Fruit fly (Drosophila melanogaster) whole organism, embryonic: ENCODE results near the gene CG12123.

Experiments used
- Abd-B ChIP-seq: fragments of 200-800 bp; sonication (Bioruptor generic); optimal IDR thresholded peaks from 2 replicates; lab custom pipeline; 2018; ENCODE audit warnings: missing biosample characterization, mild to moderate bottlenecking, missing genetic modification characterization, moderate library complexity
- Asciz ChIP-seq: fragments of 200-800 bp; sonication (Bioruptor generic); optimal IDR thresholded peaks from 2 replicates; lab custom pipeline; 2017; ENCODE audit warnings: missing biosample characterization, mild to moderate bottlenecking, missing genetic modification characterization, missing genetic modification reagents
- Atf3 ChIP-seq: fragments of 200-800 bp; sonication (Bioruptor generic); optimal IDR thresholded peaks from 3 replicates; lab custom pipeline; 2016; ENCODE audit warnings: missing biosample characterization, missing genetic modification characterization
- B-H2 ChIP-seq: fragments of 200-800 bp; sonication (Bioruptor generic); optimal IDR thresholded peaks from 2 replicates; lab custom pipeline; 2018; ENCODE audit warnings: missing biosample characterization, mild to moderate bottlenecking, missing genetic modification characterization
- Bdp1 ChIP-seq: fragments of 200-800 bp; sonication (Bioruptor generic); optimal IDR thresholded peaks from 3 replicates; lab custom pipeline; 2016; ENCODE audit warnings: missing biosample characterization, missing genetic modification characterization
- C15 ChIP-seq: fragments of 200-800 bp; sonication (Bioruptor generic); IDR thresholded peaks from 3 replicates; pipeline ENCODE4 v1.3.6; 2022; ENCODE audit warnings: missing biosample characterization, missing genetic modification characterization
- CG10147 ChIP-seq: fragments of 200-800 bp; sonication (Bioruptor generic); optimal IDR thresholded peaks from 2 replicates; lab custom pipeline; 2019; ENCODE audit warnings: missing biosample characterization, mild to moderate bottlenecking, missing genetic modification characterization, moderate library complexity
- CG10274 ChIP-seq: fragments of 200-800 bp; sonication (Bioruptor generic); optimal IDR thresholded peaks from 3 replicates; lab custom pipeline; 2017; ENCODE audit warnings: missing biosample characterization, mild to moderate bottlenecking, missing genetic modification characterization
- CG10431 ChIP-seq: fragments of 200-800 bp; sonication (Bioruptor generic); optimal IDR thresholded peaks from 3 replicates; lab custom pipeline; 2018; ENCODE audit warnings: missing biosample characterization, mild to moderate bottlenecking, missing genetic modification characterization
- CG12071 ChIP-seq: fragments of 200-800 bp; sonication (Bioruptor generic); optimal IDR thresholded peaks from 3 replicates; lab custom pipeline; 2018; ENCODE audit warnings: missing biosample characterization, mild to moderate bottlenecking, missing genetic modification characterization
- CG12104 ChIP-seq: fragments of 200-800 bp; sonication (Bioruptor generic); optimal IDR thresholded peaks from 3 replicates; lab custom pipeline; 2016; ENCODE audit warnings: missing biosample characterization, missing genetic modification characterization
- CG12391 ChIP-seq: fragments of 200-800 bp; sonication (Bioruptor generic); optimal IDR thresholded peaks from 3 replicates; lab custom pipeline; 2018; ENCODE audit warnings: missing biosample characterization, mild to moderate bottlenecking, missing genetic modification characterization, moderate library complexity
- CG17186 ChIP-seq: fragments of 200-800 bp; sonication (Bioruptor generic); optimal IDR thresholded peaks from 3 replicates; lab custom pipeline; 2017; ENCODE audit warnings: missing biosample characterization, missing genetic modification reagents, missing genetic modification characterization
- CG17359 ChIP-seq: fragments of 200-800 bp; sonication (Bioruptor generic); optimal IDR thresholded peaks from 3 replicates; lab custom pipeline; 2018; ENCODE audit warnings: missing biosample characterization, mild to moderate bottlenecking, missing genetic modification characterization, moderate library complexity
- CG17829 ChIP-seq: fragments of 200-800 bp; optimal IDR thresholded peaks from 2 replicates; lab custom pipeline; 2019; ENCODE audit warnings: missing biosample characterization, mild to moderate bottlenecking, missing genetic modification characterization, moderate library complexity
- CG18011 ChIP-seq: fragments of 200-800 bp; sonication (Bioruptor generic); optimal IDR thresholded peaks from 2 replicates; lab custom pipeline; 2017; ENCODE audit warnings: missing biosample characterization, missing genetic modification characterization, mild to moderate bottlenecking, moderate library complexity, missing genotype
- CG18619 ChIP-seq: fragments of 200-800 bp; sonication (Bioruptor generic); optimal IDR thresholded peaks from 3 replicates; lab custom pipeline; 2017; ENCODE audit warnings: missing biosample characterization, mild to moderate bottlenecking, missing genetic modification characterization
- CG2116 ChIP-seq: fragments of 200-800 bp; sonication (Bioruptor generic); optimal IDR thresholded peaks from 3 replicates; lab custom pipeline; 2018; ENCODE audit warnings: missing biosample characterization, mild to moderate bottlenecking, missing genetic modification characterization
- CG34422 ChIP-seq: fragments of 200-800 bp; sonication (Bioruptor generic); IDR thresholded peaks from 3 replicates; pipeline ENCODE4 v1.3.6; 2022; ENCODE audit warnings: missing biosample characterization, missing genetic modification characterization
- CG4820 ChIP-seq: fragments of 200-800 bp; sonication (Bioruptor generic); optimal IDR thresholded peaks from 3 replicates; lab custom pipeline; 2016; ENCODE audit warnings: missing biosample characterization, missing genetic modification characterization
- CG7928 ChIP-seq: fragments of 200-800 bp; sonication (Bioruptor generic); optimal IDR thresholded peaks from 2 replicates; lab custom pipeline; 2017; ENCODE audit warnings: missing biosample characterization, mild to moderate bottlenecking, missing genetic modification characterization
- CG8388 ChIP-seq: fragments of 200-800 bp; sonication (Bioruptor generic); optimal IDR thresholded peaks from 2 replicates; lab custom pipeline; 2019; ENCODE audit warnings: missing biosample characterization, mild to moderate bottlenecking, missing genetic modification characterization, moderate library complexity
- CG9876 ChIP-seq: fragments of 200-800 bp; sonication (Bioruptor generic); optimal IDR thresholded peaks from 2 replicates; lab custom pipeline; 2016; ENCODE audit warnings: missing biosample characterization, missing genetic modification characterization
- Chrac-16 ChIP-seq: fragments of 200-800 bp; sonication (Bioruptor generic); optimal IDR thresholded peaks from 3 replicates; lab custom pipeline; 2016; ENCODE audit warnings: missing biosample characterization, missing genetic modification characterization
- Dad ChIP-seq: fragments of 200-800 bp; sonication (Bioruptor generic); optimal IDR thresholded peaks from 3 replicates; lab custom pipeline; 2016; ENCODE audit warnings: missing biosample characterization, missing genetic modification characterization
- Dek ChIP-seq: fragments of 200-800 bp; sonication (Bioruptor generic); optimal IDR thresholded peaks from 3 replicates; lab custom pipeline; 2019; ENCODE audit warnings: missing biosample characterization, mild to moderate bottlenecking, missing genetic modification characterization, moderate library complexity
- Eip74EF ChIP-seq, 2 experiments: fragments of 200-800 bp in 1 of 2; fragments of >200 bp in 1 of 2; sonication (Bioruptor generic) in 1 of 2; optimal IDR thresholded peaks; 2 replicates each; lab custom pipeline; 2017 to 2019; ENCODE audit warnings: missing biosample characterization in 2 of 2, missing genetic modification characterization in 2 of 2, mild to moderate bottlenecking in 1 of 2, moderate library complexity in 1 of 2
- Ets65A ChIP-seq: fragments of 200-800 bp; sonication (Bioruptor generic); peaks from one replicate; lab custom pipeline; 2016; ENCODE audit warnings: missing biosample characterization, missing genetic modification characterization
- Myb ChIP-seq: fragments of 200-800 bp; sonication (Bioruptor generic); optimal IDR thresholded peaks from 2 replicates; lab custom pipeline; 2016; ENCODE audit warnings: missing biosample characterization, missing genetic modification characterization
- Usf ChIP-seq: fragments of 200-800 bp; sonication (Bioruptor generic); optimal IDR thresholded peaks from 2 replicates; lab custom pipeline; 2017; ENCODE audit warnings: missing genotype, missing biosample characterization, missing genetic modification characterization
- aop ChIP-seq: fragments of 200-800 bp; sonication (Bioruptor generic); IDR thresholded peaks from 2 replicates; pipeline ENCODE4 v1.3.6; 2022; ENCODE audit warnings: missing biosample characterization, missing genetic modification characterization
- br ChIP-seq: fragments of >200 bp; optimal IDR thresholded peaks from 2 replicates; lab custom pipeline; 2017
- cato ChIP-seq: fragments of 200-800 bp; sonication (Bioruptor generic); optimal IDR thresholded peaks from 2 replicates; lab custom pipeline; 2016; ENCODE audit warnings: missing biosample characterization, missing genetic modification characterization, borderline replicate concordance
- dmrt11E ChIP-seq: fragments of 200-800 bp; sonication (Bioruptor generic); optimal IDR thresholded peaks from 3 replicates; lab custom pipeline; 2018; ENCODE audit warnings: missing biosample characterization, mild to moderate bottlenecking, missing genetic modification characterization, moderate library complexity
- fu2 ChIP-seq: fragments of 200-800 bp; sonication (Bioruptor generic); optimal IDR thresholded peaks from 2 replicates; lab custom pipeline; 2016; ENCODE audit warnings: missing biosample characterization, missing genetic modification characterization
- gce ChIP-seq: fragments of 200-800 bp; sonication (Bioruptor generic); IDR thresholded peaks from 3 replicates; pipeline ENCODE4 v1.3.6; 2022; ENCODE audit warnings: missing biosample characterization, missing genetic modification characterization
- klu ChIP-seq: fragments of 200-800 bp; sonication (Bioruptor generic); IDR thresholded peaks from 2 replicates; pipeline ENCODE4 v1.3.6; 2022; ENCODE audit warnings: missing biosample characterization, missing genetic modification characterization
- lilli ChIP-seq: fragments of 200-800 bp; sonication (Bioruptor generic); optimal IDR thresholded peaks from 3 replicates; lab custom pipeline; 2016; ENCODE audit warnings: missing biosample characterization, missing genetic modification characterization
- mld ChIP-seq: fragments of 200-800 bp; sonication (Bioruptor generic); IDR thresholded peaks from 3 replicates; pipeline ENCODE4 v1.3.6; 2022; ENCODE audit warnings: missing biosample characterization, missing genetic modification characterization; ENCODE audit not compliant: partially characterized antibody
- pan ChIP-seq, 4 experiments: fragments of >200 bp in 3 of 4; fragments of 200-800 bp in 1 of 4; sonication (Bioruptor generic) in 1 of 4; optimal IDR thresholded peaks in 3 of 4; IDR thresholded peaks in 1 of 4; 2 replicates each; pipeline versions ENCODE4 v1.3.6 to Lab custom; 2017 to 2022; ENCODE audit warnings: missing biosample characterization in 2 of 4, missing genetic modification characterization in 2 of 4, mixed read lengths in 1 of 4
- peb ChIP-seq: fragments of 200-800 bp; sonication (Bioruptor generic); IDR thresholded peaks from 2 replicates; pipeline ENCODE4 v1.3.6; 2022; ENCODE audit warnings: missing biosample characterization, missing genetic modification characterization
- pnt ChIP-seq: fragments of 200-800 bp; sonication (Bioruptor generic); optimal IDR thresholded peaks from 3 replicates; lab custom pipeline; 2016; ENCODE audit warnings: missing biosample characterization, missing genetic modification characterization
- row ChIP-seq: fragments of 200-800 bp; sonication (Bioruptor generic); IDR thresholded peaks from 3 replicates; pipeline ENCODE4 v1.3.6; 2022; ENCODE audit warnings: missing biosample characterization, missing genetic modification characterization
- schlank ChIP-seq: fragments of 200-800 bp; sonication (Bioruptor generic); optimal IDR thresholded peaks from 2 replicates; lab custom pipeline; 2018; ENCODE audit warnings: missing biosample characterization, mild to moderate bottlenecking, missing genetic modification characterization
- sd ChIP-seq: fragments of 200-800 bp; sonication (Bioruptor generic); optimal IDR thresholded peaks from 3 replicates; lab custom pipeline; 2018; ENCODE audit warnings: missing biosample characterization, mild to moderate bottlenecking, missing genetic modification characterization, moderate library complexity
- sob ChIP-seq: fragments of 200-800 bp; sonication (Bioruptor generic); IDR thresholded peaks from 2 replicates; pipeline ENCODE4 v1.3.6; 2022; ENCODE audit warnings: missing biosample characterization, missing genetic modification characterization
- ssp ChIP-seq: fragments of 200-800 bp; sonication (Bioruptor generic); IDR thresholded peaks from 2 replicates; pipeline ENCODE4 v1.3.6; 2022; ENCODE audit warnings: missing biosample characterization, missing genetic modification characterization
- zf30C ChIP-seq: fragments of 200-800 bp; sonication (Bioruptor generic); optimal IDR thresholded peaks from 3 replicates; lab custom pipeline; 2018; ENCODE audit warnings: missing biosample characterization, mild to moderate bottlenecking, missing genetic modification characterization
- zfh2 ChIP-seq: fragments of 200-800 bp; sonication (Bioruptor generic); optimal IDR thresholded peaks from 2 replicates; lab custom pipeline; 2016; ENCODE audit warnings: missing biosample characterization, missing genetic modification characterization

Gene CG12123

dm6 chrX:8455019-8455555 lies 12.9 kb upstream of the CG12123 start, which contains the start of gene org-1 (continued):
- TF ChIP-seq Bdp1 (GFP tag; lab: Kevin White, UChicago): peak; percentile 46
- peak; percentile 60 for TF ChIP-seq Myb (GFP tag; lab: Kevin White, UChicago)
- TF ChIP-seq Eip74EF (GFP tag; optimal IDR thresholded peaks at IDR 0.05; lab: Kevin White, UChicago): peak in 1 of 2 experiments; percentile 88
- TF ChIP-seq pan (optimal IDR thresholded peaks at IDR 0.05; lab: Kevin White, UChicago): no peak
- TF ChIP-seq pan (GFP tag; optimal IDR thresholded peaks at IDR 0.05 in 1 of 2, IDR thresholded peaks at IDR 0.05 in 1 of 2): peak in 1 of 2 experiments; percentile 97
- TF ChIP-seq C15: peak; percentile 95
- TF ChIP-seq CG18011 (GFP tag; lab: Kevin White, UChicago): peak; percentile 66
- peak; percentile 97 for TF ChIP-seq gce (GFP tag; lab: Robert Waterston, UW)
- TF ChIP-seq lilli (GFP tag; lab: Kevin White, UChicago): peak; percentile 88
- peak; percentile 98 for TF ChIP-seq dmrt11E (tag; lab: Kevin White, UChicago)
- peak; percentile 93 for TF ChIP-seq ssp
- peak; percentile 70 for TF ChIP-seq schlank (tag; lab: Kevin White, UChicago)
- TF ChIP-seq Usf (GFP tag; lab: Kevin White, UChicago): peak; percentile 91
- TF ChIP-seq sob (GFP tag; lab: Robert Waterston, UW): peak; percentile 96
- peak; percentile 88 for TF ChIP-seq CG10431 (GFP tag; lab: Kevin White, UChicago)
- TF ChIP-seq CG7928 (GFP tag; lab: Kevin White, UChicago): peak; percentile 38
- TF ChIP-seq CG18619 (GFP tag; lab: Kevin White, UChicago): peak; percentile 88
- peak; percentile 90 for TF ChIP-seq CG12071 (GFP tag; lab: Kevin White, UChicago)
- peak; percentile 94 for TF ChIP-seq CG12391 (tag; lab: Kevin White, UChicago)
- TF ChIP-seq aop (GFP tag; lab: Robert Waterston, UW): peak; percentile 93
- TF ChIP-seq zf30C (GFP tag; lab: Kevin White, UChicago): no peak
- peak; percentile 20 for TF ChIP-seq CG9876
- TF ChIP-seq Chrac-16: peak; percentile 96
- peak; percentile 72 for TF ChIP-seq sd (tag; lab: Kevin White, UChicago)
- peak; percentile 78 for TF ChIP-seq Dad (GFP tag; lab: Kevin White, UChicago)
- TF ChIP-seq br (lab: Kevin White, UChicago): no peak
- no peak for TF ChIP-seq mld (GFP tag; lab: Robert Waterston, UW)
- TF ChIP-seq zfh2 (GFP tag; lab: Kevin White, UChicago): peak; percentile 37
- TF ChIP-seq row (GFP tag; lab: Robert Waterston, UW): peak; percentile 99
- TF ChIP-seq Atf3 (GFP tag; lab: Kevin White, UChicago): peak; percentile 86
- TF ChIP-seq cato (GFP tag; lab: Kevin White, UChicago): peak; percentile 84
- TF ChIP-seq CG10274 (GFP tag; lab: Kevin White, UChicago): peak; percentile 99
- peak; percentile 99 for TF ChIP-seq CG34422 (GFP tag; lab: Robert Waterston, UW)
- TF ChIP-seq klu: peak; percentile 94
- peak; percentile 96 for TF ChIP-seq CG4820 (GFP tag; lab: Kevin White, UChicago)
- peak; percentile 84 for TF ChIP-seq B-H2 (GFP tag; lab: Kevin White, UChicago)
- TF ChIP-seq CG17359 (tag; lab: Kevin White, UChicago): peak; percentile 96
- peak; percentile 94 for TF ChIP-seq Abd-B (GFP tag; lab: Kevin White, UChicago)
- peak; percentile 95 for TF ChIP-seq CG8388
- TF ChIP-seq CG10147 (GFP tag; lab: Kevin White, UChicago): peak; percentile 87
- peak; percentile 97 for TF ChIP-seq CG17829 (tag; lab: Kevin White, UChicago)
- TF ChIP-seq fu2 (GFP tag; lab: Kevin White, UChicago): peak; percentile 44
- peak; percentile 52 for TF ChIP-seq CG2116 (GFP tag; lab: Kevin White, UChicago)
- peak; percentile 82 for TF ChIP-seq CG12104
- peak; percentile 98 for TF ChIP-seq Ets65A (GFP tag; lab: Kevin White, UChicago)
- peak; percentile 92 for TF ChIP-seq pnt (GFP tag; lab: Kevin White, UChicago)
- TF ChIP-seq CG17186 (GFP tag; lab: Kevin White, UChicago): peak; percentile 86
- TF ChIP-seq peb (GFP tag; lab: Robert Waterston, UW): peak; percentile 96
- peak; percentile 91 for TF ChIP-seq Dek (tag; lab: Kevin White, UChicago)
- peak; percentile 89 for TF ChIP-seq Asciz (GFP tag; lab: Kevin White, UChicago)
